Fruit fly (Drosophila melanogaster) whole organism, embryonic: Measurements from ENCODE around the gene CG14230.

Experiments
- CG1024 ChIP-seq: fragments of 200-800 bp; sonication (Bioruptor generic); IDR thresholded peaks from 2 replicates; pipeline ENCODE4 v1.3.6; 2022; ENCODE audit warnings: missing biosample characterization, missing genetic modification characterization
- CG10979 ChIP-seq: fragments of 200-800 bp; sonication (Bioruptor generic); optimal IDR thresholded peaks from 2 replicates; lab custom pipeline; 2018; ENCODE audit warnings: missing biosample characterization, mild to moderate bottlenecking, missing genetic modification characterization, moderate library complexity
- CG12659 ChIP-seq: fragments of 200-800 bp; sonication (Bioruptor generic); optimal IDR thresholded peaks from 3 replicates; lab custom pipeline; 2017; ENCODE audit warnings: mild to moderate bottlenecking, missing biosample characterization, missing genetic modification reagents, missing genetic modification characterization
- CG13775 ChIP-seq: fragments of 200-800 bp; sonication (Bioruptor generic); optimal IDR thresholded peaks from 3 replicates; lab custom pipeline; 2017; ENCODE audit warnings: missing biosample characterization, mild to moderate bottlenecking, missing genetic modification characterization
- CG14710 ChIP-seq: fragments of 200-800 bp; sonication (Bioruptor generic); optimal IDR thresholded peaks from 3 replicates; lab custom pipeline; 2019; ENCODE audit warnings: missing biosample characterization, mild to moderate bottlenecking, missing genetic modification characterization, moderate library complexity
- CG17328 ChIP-seq: fragments of 200-800 bp; sonication (Bioruptor generic); IDR thresholded peaks from 2 replicates; pipeline ENCODE4 v1.3.6; 2022; ENCODE audit warnings: missing biosample characterization, missing genetic modification characterization
- CG17802 ChIP-seq: fragments of 200-800 bp; sonication (Bioruptor generic); optimal IDR thresholded peaks from 2 replicates; lab custom pipeline; 2018; ENCODE audit warnings: missing biosample characterization, mild to moderate bottlenecking, missing genetic modification characterization, moderate library complexity
- CG2875 ChIP-seq: fragments of 200-800 bp; sonication (Bioruptor generic); optimal IDR thresholded peaks from 2 replicates; lab custom pipeline; 2017; ENCODE audit warnings: missing biosample characterization, mild to moderate bottlenecking, missing genetic modification characterization, missing genetic modification reagents
- CG6765 ChIP-seq: fragments of 200-800 bp; sonication (Bioruptor generic); optimal IDR thresholded peaks from 3 replicates; lab custom pipeline; 2017; ENCODE audit warnings: missing biosample characterization, mild to moderate bottlenecking, missing genetic modification characterization
- CG7786 ChIP-seq: fragments of 200-800 bp; sonication (Bioruptor generic); optimal IDR thresholded peaks from 2 replicates; lab custom pipeline; 2016; ENCODE audit warnings: missing biosample characterization, missing genetic modification characterization
- CG7839 ChIP-seq: fragments of 200-800 bp; sonication (Bioruptor generic); optimal IDR thresholded peaks from 3 replicates; lab custom pipeline; 2018; ENCODE audit warnings: missing biosample characterization, mild to moderate bottlenecking, missing genetic modification characterization, moderate library complexity
- CG7987 ChIP-seq: fragments of 200-800 bp; sonication (Bioruptor generic); optimal IDR thresholded peaks from 2 replicates; lab custom pipeline; 2018; ENCODE audit warnings: missing biosample characterization, mild to moderate bottlenecking, missing genetic modification characterization, moderate library complexity
- CG8388 ChIP-seq: fragments of 200-800 bp; sonication (Bioruptor generic); optimal IDR thresholded peaks from 2 replicates; lab custom pipeline; 2019; ENCODE audit warnings: missing biosample characterization, mild to moderate bottlenecking, missing genetic modification characterization, moderate library complexity
- CG8765 ChIP-seq: fragments of 200-800 bp; sonication (Bioruptor generic); IDR thresholded peaks from 2 replicates; pipeline ENCODE4 v1.3.6; 2022; ENCODE audit warnings: missing biosample characterization, missing genetic modification characterization
- CTCF ChIP-seq: fragments of 200-800 bp; sonication (Bioruptor generic); optimal IDR thresholded peaks from 2 replicates; lab custom pipeline; 2017; ENCODE audit warnings: missing biosample characterization, mild to moderate bottlenecking, missing genetic modification characterization, moderate library complexity
- Eip74EF ChIP-seq, 2 experiments: fragments of 200-800 bp in 1 of 2; fragments of >200 bp in 1 of 2; sonication (Bioruptor generic) in 1 of 2; optimal IDR thresholded peaks; 2 replicates each; lab custom pipeline; 2017 to 2019; ENCODE audit warnings: missing biosample characterization in 2 of 2, missing genetic modification characterization in 2 of 2, mild to moderate bottlenecking in 1 of 2, moderate library complexity in 1 of 2
- Fer3 ChIP-seq: fragments of 200-800 bp; sonication (Bioruptor generic); optimal IDR thresholded peaks from 2 replicates; lab custom pipeline; 2018; ENCODE audit warnings: missing biosample characterization, mild to moderate bottlenecking, missing genetic modification characterization, moderate library complexity
- Gug ChIP-seq: fragments of 200-800 bp; sonication (Bioruptor generic); IDR thresholded peaks from 4 replicates; pipeline ENCODE4 v1.3.6; 2022; ENCODE audit warnings: missing biosample characterization, missing genetic modification characterization
- HLHmδ ChIP-seq: fragments of 200-800 bp; sonication (Bioruptor generic); optimal IDR thresholded peaks from 2 replicates; lab custom pipeline; 2018; ENCODE audit warnings: missing biosample characterization, mild to moderate bottlenecking, missing genetic modification characterization, moderate library complexity
- Hand ChIP-seq: fragments of 200-800 bp; sonication (Bioruptor generic); optimal IDR thresholded peaks from 2 replicates; lab custom pipeline; 2017; ENCODE audit warnings: mild to moderate bottlenecking, missing biosample characterization, missing genetic modification reagents, missing genetic modification characterization
- Hmr ChIP-seq: fragments of 200-800 bp; sonication (Bioruptor generic); optimal IDR thresholded peaks from 3 replicates; lab custom pipeline; 2017; ENCODE audit warnings: mild to moderate bottlenecking, missing biosample characterization, missing genetic modification reagents, missing genetic modification characterization
- Lhr ChIP-seq: fragments of 200-800 bp; sonication (Bioruptor generic); optimal IDR thresholded peaks from 3 replicates; lab custom pipeline; 2017; ENCODE audit warnings: mild to moderate bottlenecking, missing biosample characterization, missing genetic modification reagents, missing genetic modification characterization
- Six4 ChIP-seq: fragments of 200-800 bp; sonication (Bioruptor generic); optimal IDR thresholded peaks from 2 replicates; lab custom pipeline; 2016; ENCODE audit warnings: missing biosample characterization, missing genetic modification characterization
- Trl ChIP-seq, 3 experiments: fragments of >200 bp in 2 of 3; fragments of 200-800 bp in 1 of 3; sonication (Bioruptor generic) in 1 of 3; optimal IDR thresholded peaks; 2 replicates in 1 of 3; 3 replicates in 2 of 3; lab custom pipeline; 2016 to 2017; ENCODE audit warnings: missing biosample characterization in 1 of 3, missing genetic modification characterization in 1 of 3
- YL-1 ChIP-seq: fragments of 200-800 bp; sonication (Bioruptor generic); optimal IDR thresholded peaks from 3 replicates; lab custom pipeline; 2017; ENCODE audit warnings: missing biosample characterization, mild to moderate bottlenecking, missing genetic modification characterization
- aop ChIP-seq: fragments of 200-800 bp; sonication (Bioruptor generic); IDR thresholded peaks from 2 replicates; pipeline ENCODE4 v1.3.6; 2022; ENCODE audit warnings: missing biosample characterization, missing genetic modification characterization
- ash1 ChIP-seq: fragments of 200-800 bp; sonication (Bioruptor generic); optimal IDR thresholded peaks from 2 replicates; lab custom pipeline; 2018; ENCODE audit warnings: missing biosample characterization, mild to moderate bottlenecking, missing genetic modification characterization
- cwo ChIP-seq: fragments of 200-800 bp; sonication (Bioruptor generic); optimal IDR thresholded peaks from 3 replicates; lab custom pipeline; 2017; ENCODE audit warnings: missing biosample characterization, missing genetic modification characterization, mild to moderate bottlenecking, moderate library complexity, missing genetic modification reagents
- ewg ChIP-seq: fragments of 200-800 bp; sonication (Bioruptor generic); optimal IDR thresholded peaks from 3 replicates; lab custom pipeline; 2017; ENCODE audit warnings: mild to moderate bottlenecking, missing biosample characterization, missing genetic modification reagents, missing genetic modification characterization
- eyg ChIP-seq: fragments of 200-800 bp; sonication (Bioruptor generic); optimal IDR thresholded peaks from 3 replicates; lab custom pipeline; 2016; ENCODE audit warnings: missing biosample characterization, missing genetic modification characterization
- fd64A ChIP-seq: fragments of 200-800 bp; sonication (Bioruptor generic); optimal IDR thresholded peaks from 3 replicates; lab custom pipeline; 2018; ENCODE audit warnings: missing biosample characterization, mild to moderate bottlenecking, missing genetic modification characterization
- gfzf ChIP-seq: fragments of 200-800 bp; sonication (Bioruptor generic); optimal IDR thresholded peaks from 2 replicates; lab custom pipeline; 2016; ENCODE audit warnings: missing biosample characterization, mild to moderate bottlenecking, missing genetic modification characterization, moderate library complexity
- h ChIP-seq: fragments of >200 bp; optimal IDR thresholded peaks from 2 replicates; lab custom pipeline; 2017
- hbn ChIP-seq: fragments of 200-800 bp; sonication (Bioruptor generic); IDR thresholded peaks from 2 replicates; pipeline ENCODE4 v1.3.6; 2022; ENCODE audit warnings: missing biosample characterization, missing genetic modification characterization; ENCODE audit not compliant: partially characterized antibody
- jing ChIP-seq: fragments of 200-800 bp; sonication (Bioruptor generic); optimal IDR thresholded peaks from 2 replicates; lab custom pipeline; 2018; ENCODE audit warnings: missing biosample characterization, mild to moderate bottlenecking, missing genetic modification characterization
- nerfin-1 ChIP-seq: fragments of 200-800 bp; sonication (Bioruptor generic); optimal IDR thresholded peaks from 3 replicates; lab custom pipeline; 2019; ENCODE audit warnings: missing biosample characterization, mild to moderate bottlenecking, missing genetic modification characterization, moderate library complexity
- org-1 ChIP-seq: fragments of 200-800 bp; sonication (Bioruptor generic); optimal IDR thresholded peaks from 2 replicates; lab custom pipeline; 2017; ENCODE audit warnings: missing biosample characterization, missing genetic modification characterization
- p53 ChIP-seq: fragments of 200-800 bp; sonication (Bioruptor generic); optimal IDR thresholded peaks from 2 replicates; lab custom pipeline; 2016; ENCODE audit warnings: missing biosample characterization, missing genetic modification characterization
- pfk ChIP-seq: fragments of 200-800 bp; sonication (Bioruptor generic); optimal IDR thresholded peaks from 2 replicates; lab custom pipeline; 2018; ENCODE audit warnings: missing biosample characterization, mild to moderate bottlenecking, missing genetic modification characterization, moderate library complexity
- pzg ChIP-seq: fragments of 200-800 bp; sonication (Bioruptor generic); optimal IDR thresholded peaks from 3 replicates; lab custom pipeline; 2018; ENCODE audit warnings: missing biosample characterization, mild to moderate bottlenecking, missing genetic modification characterization, moderate library complexity
- salm ChIP-seq: fragments of 200-800 bp; sonication (Bioruptor generic); optimal IDR thresholded peaks from 2 replicates; lab custom pipeline; 2018; ENCODE audit warnings: missing biosample characterization, mild to moderate bottlenecking, missing genetic modification characterization
- schlank ChIP-seq: fragments of 200-800 bp; sonication (Bioruptor generic); optimal IDR thresholded peaks from 2 replicates; lab custom pipeline; 2018; ENCODE audit warnings: missing biosample characterization, mild to moderate bottlenecking, missing genetic modification characterization
- scrt ChIP-seq: fragments of 200-800 bp; sonication (Bioruptor generic); optimal IDR thresholded peaks from 2 replicates; lab custom pipeline; 2018; ENCODE audit warnings: missing biosample characterization, mild to moderate bottlenecking, missing genetic modification characterization, moderate library complexity
- sna ChIP-seq: fragments of 200-800 bp; sonication (Bioruptor generic); IDR thresholded peaks from 2 replicates; pipeline ENCODE4 v1.3.6; 2022; ENCODE audit warnings: missing biosample characterization, missing genetic modification characterization; ENCODE audit not compliant: partially characterized antibody
- sr ChIP-seq: fragments of 200-800 bp; sonication (Bioruptor generic); IDR thresholded peaks from 3 replicates; pipeline ENCODE4 v1.3.6; 2022; ENCODE audit warnings: missing biosample characterization, missing genetic modification characterization
- sug ChIP-seq: fragments of 200-800 bp; optimal IDR thresholded peaks from 2 replicates; lab custom pipeline; 2019; ENCODE audit warnings: missing biosample characterization, mild to moderate bottlenecking, missing genetic modification characterization, moderate library complexity
- ttk ChIP-seq: fragments of 200-800 bp; sonication (Bioruptor generic); IDR thresholded peaks from 2 replicates; pipeline ENCODE4 v2.1.2; 2022; ENCODE audit warnings: missing biosample characterization, missing genetic modification characterization
- vnd ChIP-seq: fragments of 200-800 bp; sonication (Bioruptor generic); IDR thresholded peaks from 3 replicates; pipeline ENCODE4 v1.3.6; 2022; ENCODE audit warnings: missing biosample characterization, missing genetic modification characterization; ENCODE audit not compliant: partially characterized antibody
- wdn ChIP-seq: fragments of 200-800 bp; sonication (Bioruptor generic); IDR thresholded peaks from 2 replicates; pipeline ENCODE4 v1.3.6; 2022; ENCODE audit warnings: missing biosample characterization, missing genetic modification characterization
- z ChIP-seq: fragments of 200-800 bp; sonication (Bioruptor generic); IDR thresholded peaks from 3 replicates; pipeline ENCODE4 v1.3.6; 2022; ENCODE audit warnings: missing biosample characterization, missing genetic modification characterization
- zfh1 ChIP-seq: fragments of 200-800 bp; sonication (Bioruptor generic); IDR thresholded peaks from 3 replicates; pipeline ENCODE4 v1.3.6; 2022; ENCODE audit warnings: missing biosample characterization, missing genetic modification characterization

The CG14230 gene

dm6 chrX:19696845-19697244, 7.1 kb upstream of the CG14230 start, which contains the start of gene Cdc42 (continued):
- TF ChIP-seq CG10979 (no peak), fd64A (GFP tag; lab: Kevin White, UChicago) (no peak), CG6765 (GFP tag; lab: Kevin White, UChicago) (no peak), ewg (GFP tag; lab: Kevin White, UChicago) (no peak), Gug (GFP tag; lab: Robert Waterston, UW) (no peak), org-1 (GFP tag; lab: Kevin White, UChicago) (no peak), pfk (no peak), CG12659 (GFP tag; lab: Kevin White, UChicago) (peak; percentile 29), ash1 (GFP tag; lab: Kevin White, UChicago) (no peak), aop (peak; percentile 51; the same call in 1 of the 2 replicates), hbn (no peak), CG8388 (no peak), eyg (no peak), CG7786 (GFP tag; lab: Kevin White, UChicago) (no peak), CG7987 (GFP tag; lab: Kevin White, UChicago) (no peak), pzg (GFP tag; lab: Kevin White, UChicago) (peak; percentile 66), Lhr (GFP tag; lab: Kevin White, UChicago) (no peak), CG17802 (no peak), salm (no peak), Eip74EF (GFP tag; optimal IDR thresholded peaks at IDR 0.05; lab: Kevin White, UChicago) (no peak), schlank (tag; lab: Kevin White, UChicago) (no peak), YL-1 (no peak), CG2875 (GFP tag; lab: Kevin White, UChicago) (no peak), Trl (optimal IDR thresholded peaks at IDR 0.05; lab: Kevin White, UChicago) (peak in 1 of 2 experiments; percentile 35), Trl (GFP tag; optimal IDR thresholded peaks at IDR 0.05; lab: Kevin White, UChicago) (no peak), CG13775 (GFP tag; lab: Kevin White, UChicago) (no peak), Hmr (no peak), cwo (no peak), CG14710 (no peak), CG7839 (tag; lab: Kevin White, UChicago) (no peak), jing (GFP tag; lab: Kevin White, UChicago) (no peak), zfh1 (GFP tag; lab: Robert Waterston, UW) (peak; percentile 34; the same call in 2 of the 3 replicates), gfzf (GFP tag; lab: Kevin White, UChicago) (peak; percentile 58), wdn (GFP tag; lab: Robert Waterston, UW) (no peak), sna (GFP tag; lab: Robert Waterston, UW) (no peak), sr (GFP tag; lab: Robert Waterston, UW) (0 out of 3 replicates have a peak, but pooled peaks have one; percentile 34), CTCF (GFP tag; lab: Kevin White, UChicago) (no peak), CG1024 (peak; percentile 30; the same call in 1 of the 2 replicates), CG8765 (GFP tag; lab: Robert Waterston, UW) (no peak), ttk (no peak), p53 (no peak), sug (no peak), Fer3 (tag; lab: Kevin White, UChicago) (no peak), h (lab: Kevin White, UChicago) (no peak), scrt (GFP tag; lab: Kevin White, UChicago) (no peak), Six4 (GFP tag; lab: Kevin White, UChicago) (no peak), nerfin-1 (tag; lab: Kevin White, UChicago) (no peak), vnd (GFP tag; lab: Robert Waterston, UW) (no peak), CG17328 (no peak), z (GFP tag; lab: Robert Waterston, UW) (no peak), Hand (no peak), HLHmδ (GFP tag; lab: Kevin White, UChicago) (peak; percentile 17)
